Fruit fly (Drosophila melanogaster) whole organism, embryonic: Measurements from ENCODE around the gene CG7512.

ENCODE experiments used
- Blimp-1 ChIP-seq: fragments of 200-800 bp; sonication (Bioruptor generic); optimal IDR thresholded peaks from 3 replicates; lab custom pipeline; 2018; ENCODE audit warnings: missing biosample characterization, missing genetic modification characterization, mild to moderate bottlenecking, moderate library complexity, missing genetic modification reagents
- CG11093 ChIP-seq: fragments of 200-800 bp; sonication (Bioruptor generic); IDR thresholded peaks from 3 replicates; pipeline ENCODE4 v1.3.6; 2022; ENCODE audit warnings: missing biosample characterization, missing genetic modification characterization
- CG15601 ChIP-seq: fragments of 200-800 bp; sonication (Bioruptor generic); optimal IDR thresholded peaks from 3 replicates; lab custom pipeline; 2019; ENCODE audit warnings: missing biosample characterization, mild to moderate bottlenecking, missing genetic modification characterization, moderate library complexity
- CG4328 ChIP-seq: fragments of 200-800 bp; sonication (Bioruptor generic); optimal IDR thresholded peaks from 3 replicates; lab custom pipeline; 2017; ENCODE audit warnings: missing biosample characterization, missing genetic modification reagents, missing genetic modification characterization
- Nf-YC ChIP-seq: fragments of 200-800 bp; optimal IDR thresholded peaks from 3 replicates; lab custom pipeline; 2019; ENCODE audit warnings: missing biosample characterization, mild to moderate bottlenecking, missing genetic modification characterization, moderate library complexity
- bowl ChIP-seq: fragments of 200-800 bp; sonication (Bioruptor generic); IDR thresholded peaks from 2 replicates; pipeline ENCODE4 v1.3.6; 2022; ENCODE audit warnings: missing biosample characterization, missing genetic modification characterization
- dmrt11E ChIP-seq: fragments of 200-800 bp; sonication (Bioruptor generic); optimal IDR thresholded peaks from 3 replicates; lab custom pipeline; 2018; ENCODE audit warnings: missing biosample characterization, mild to moderate bottlenecking, missing genetic modification characterization, moderate library complexity
- wdn ChIP-seq: fragments of 200-800 bp; sonication (Bioruptor generic); IDR thresholded peaks from 2 replicates; pipeline ENCODE4 v1.3.6; 2022; ENCODE audit warnings: missing biosample characterization, missing genetic modification characterization

DNA sequence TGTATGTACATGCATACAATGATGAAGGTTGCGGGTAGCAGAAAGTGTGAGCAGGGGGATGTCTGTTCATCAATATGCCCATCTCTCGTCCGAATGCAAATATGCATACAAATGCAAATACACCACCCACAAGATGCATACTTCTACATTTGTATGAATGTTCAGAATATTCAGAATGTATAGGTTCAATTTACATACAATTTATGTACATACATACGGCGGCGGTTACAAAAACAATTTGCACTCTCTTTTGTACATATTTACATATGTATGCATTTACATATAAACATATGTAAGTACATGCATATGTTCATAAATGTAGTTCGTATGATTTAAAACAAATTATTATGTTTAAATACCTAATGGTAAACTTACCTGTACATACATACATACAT is 21.6 kb upstream of the CG7512 start:
- TF ChIP-seq dmrt11E (peak; percentile 56), CG11093 (no peak), bowl (GFP tag; lab: Robert Waterston, UW) (no peak), Blimp-1 (no peak), Nf-YC (tag; lab: Kevin White, UChicago) (no peak), CG4328 (GFP tag; lab: Kevin White, UChicago) (no peak), wdn (no peak), CG15601 (tag; lab: Kevin White, UChicago) (peak; percentile 62)
